Fruit fly (Drosophila melanogaster) whole organism, wandering third instar larva: ENCODE data around the gene unc-4.

Experiments
- Abd-B ChIP-seq: fragments of >200 bp; optimal IDR thresholded peaks from 2 replicates; lab custom pipeline; 2017; ENCODE audit warnings: missing biosample characterization, missing genetic modification characterization
- CG32264 ChIP-seq: fragments of 200-800 bp; sonication (Bioruptor generic); optimal IDR thresholded peaks from 2 replicates; lab custom pipeline; 2016; ENCODE audit warnings: missing biosample characterization, missing genetic modification characterization
- CrebA ChIP-seq: fragments of 200-800 bp; sonication (Bioruptor generic); optimal IDR thresholded peaks from 2 replicates; lab custom pipeline; 2016; ENCODE audit warnings: missing biosample characterization, mild to moderate bottlenecking, missing genetic modification characterization, borderline replicate concordance
- Dfd ChIP-seq: fragments of >200 bp; optimal IDR thresholded peaks from 2 replicates; lab custom pipeline; 2017; ENCODE audit warnings: missing biosample characterization, missing genetic modification characterization
- GATAd ChIP-seq: sonication (Bioruptor generic); optimal IDR thresholded peaks from 2 replicates; lab custom pipeline; 2016; ENCODE audit warnings: missing biosample characterization, missing genetic modification characterization
- Hnf4 ChIP-seq: fragments of 200-800 bp; sonication (Bioruptor generic); optimal IDR thresholded peaks from 2 replicates; lab custom pipeline; 2016; ENCODE audit warnings: missing biosample characterization, mild to moderate bottlenecking, missing genetic modification characterization
- Hr78 ChIP-seq: fragments of >200 bp; optimal IDR thresholded peaks from 2 replicates; lab custom pipeline; 2017; ENCODE audit warnings: missing biosample characterization, missing genetic modification characterization
- Hr83 ChIP-seq: fragments of 200-300 bp; sonication (Bioruptor generic); optimal IDR thresholded peaks from 2 replicates; lab custom pipeline; 2016; ENCODE audit warnings: missing biosample characterization, mild to moderate bottlenecking, missing genetic modification characterization, moderate library complexity; ENCODE audit not compliant: poor library complexity, severe bottlenecking
- Jra ChIP-seq: sonication (Bioruptor generic); optimal IDR thresholded peaks from 2 replicates; lab custom pipeline; 2016; ENCODE audit warnings: missing biosample characterization, missing genetic modification characterization
- Mio ChIP-seq: sonication (Bioruptor generic); optimal IDR thresholded peaks from 2 replicates; lab custom pipeline; 2016; ENCODE audit warnings: missing biosample characterization, missing genetic modification characterization
- Myc ChIP-seq: fragments of >200 bp; optimal IDR thresholded peaks from 2 replicates; lab custom pipeline; 2017
- OdsH ChIP-seq: fragments of 200-800 bp; sonication (Bioruptor generic); optimal IDR thresholded peaks from 2 replicates; lab custom pipeline; 2016; ENCODE audit warnings: missing biosample characterization, mild to moderate bottlenecking, missing genetic modification characterization
- Rel ChIP-seq, 2 experiments: fragments of 200-800 bp; sonication (Bioruptor generic) in 1 of 2; optimal IDR thresholded peaks; 2 replicates in 1 of 2; 3 replicates in 1 of 2; lab custom pipeline; 2016 to 2019; ENCODE audit warnings: mild to moderate bottlenecking in 2 of 2, missing biosample characterization in 2 of 2, missing genetic modification characterization in 2 of 2, moderate library complexity in 1 of 2
- Sp1 ChIP-seq: fragments of 200-800 bp; sonication (Bioruptor generic); optimal IDR thresholded peaks from 3 replicates; lab custom pipeline; 2019; ENCODE audit warnings: missing biosample characterization, mild to moderate bottlenecking, missing genetic modification characterization, moderate library complexity
- Vsx2 ChIP-seq: fragments of 200-300, 225-300 bp; sonication (Bioruptor generic); optimal IDR thresholded peaks from 2 replicates; lab custom pipeline; 2018; ENCODE audit warnings: missing biosample characterization, missing genetic modification characterization; ENCODE audit not compliant: partially characterized antibody
- br ChIP-seq: fragments of 200-800 bp; sonication (Bioruptor generic); optimal IDR thresholded peaks from 2 replicates; lab custom pipeline; 2016; ENCODE audit warnings: missing biosample characterization, missing genetic modification characterization
- brk ChIP-seq: fragments of 200-800 bp; sonication (Bioruptor generic); optimal IDR thresholded peaks from 2 replicates; lab custom pipeline; 2016; ENCODE audit warnings: missing biosample characterization, mild to moderate bottlenecking, missing genetic modification characterization
- dl ChIP-seq, 2 experiments: fragments of 175-275, 200-275 bp in 1 of 2; fragments of 200-275 bp in 1 of 2; sonication (Bioruptor generic); optimal IDR thresholded peaks; lab custom pipeline; 2018; ENCODE audit warnings: mild to moderate bottlenecking in 2 of 2, missing biosample characterization in 2 of 2, missing genetic modification characterization in 2 of 2, moderate library complexity in 2 of 2; ENCODE audit not compliant: partially characterized antibody in 2 of 2, insufficient read depth in 1 of 2
- dmrt93B ChIP-seq: fragments of 200-800 bp; sonication (Bioruptor generic); optimal IDR thresholded peaks from 2 replicates; lab custom pipeline; 2018; ENCODE audit warnings: missing biosample characterization, mild to moderate bottlenecking, missing genetic modification characterization
- h ChIP-seq: fragments of 200-800 bp; sonication (Bioruptor generic); optimal IDR thresholded peaks from 3 replicates; lab custom pipeline; 2016; ENCODE audit warnings: missing biosample characterization, mild to moderate bottlenecking, missing genetic modification characterization
- jim ChIP-seq: fragments of 175-275, 200-325 bp; sonication (Bioruptor generic); optimal IDR thresholded peaks from 2 replicates; lab custom pipeline; 2016; ENCODE audit warnings: missing biosample characterization, mild to moderate bottlenecking, missing genetic modification characterization
- lola ChIP-seq: fragments of >200 bp; optimal IDR thresholded peaks from 2 replicates; lab custom pipeline; 2017; ENCODE audit warnings: missing biosample characterization, missing genetic modification characterization
- psq ChIP-seq: fragments of 200-800 bp; sonication (Bioruptor generic); optimal IDR thresholded peaks from 3 replicates; lab custom pipeline; 2017; ENCODE audit warnings: missing biosample characterization, mild to moderate bottlenecking, missing genetic modification characterization, moderate library complexity
- rgr ChIP-seq: fragments of 200-800 bp; sonication (Bioruptor generic); optimal IDR thresholded peaks from 3 replicates; lab custom pipeline; 2016; ENCODE audit warnings: missing biosample characterization, mild to moderate bottlenecking, missing genetic modification characterization
- sage ChIP-seq: fragments of 200-800 bp; sonication (Bioruptor generic); optimal IDR thresholded peaks from 2 replicates; lab custom pipeline; 2016; ENCODE audit warnings: missing biosample characterization, mild to moderate bottlenecking, missing genetic modification characterization
- tai ChIP-seq: sonication (Bioruptor generic); optimal IDR thresholded peaks from 2 replicates; lab custom pipeline; 2016; ENCODE audit warnings: missing biosample characterization, missing genetic modification characterization

unc-4 gene

dm6 chrX:17732076-17732475 lies 36.3 kb upstream of the unc-4 start:
- no peak for TF ChIP-seq tai (GFP tag; lab: Kevin White, UChicago)
- TF ChIP-seq CrebA (GFP tag; lab: Kevin White, UChicago): peak; percentile 68
- TF ChIP-seq Sp1 (GFP tag; lab: Kevin White, UChicago): peak; percentile 45
- peak; percentile 8 for TF ChIP-seq sage (GFP tag; lab: Kevin White, UChicago)
- no peak for TF ChIP-seq Rel (GFP tag; optimal IDR thresholded peaks at IDR 0.05; lab: Kevin White, UChicago)
- TF ChIP-seq Rel (tag; optimal IDR thresholded peaks at IDR 0.05; lab: Kevin White, UChicago): peak; percentile 55
- TF ChIP-seq h: no peak

dm6 chrX:17732684-17733083 lies 35.7 kb upstream of the unc-4 start:
- no peak for TF ChIP-seq Hnf4
- no peak for TF ChIP-seq GATAd
- TF ChIP-seq Sp1 (GFP tag; lab: Kevin White, UChicago): no peak
- TF ChIP-seq Rel (GFP tag; optimal IDR thresholded peaks at IDR 0.05; lab: Kevin White, UChicago): no peak
- TF ChIP-seq Rel (tag; optimal IDR thresholded peaks at IDR 0.05; lab: Kevin White, UChicago): no peak
- TF ChIP-seq CG32264 (GFP tag; lab: Kevin White, UChicago): no peak
- no peak for TF ChIP-seq OdsH
- no peak for TF ChIP-seq rgr (GFP tag; lab: Kevin White, UChicago)
- no peak for TF ChIP-seq dmrt93B (GFP tag; lab: Kevin White, UChicago)
- TF ChIP-seq tai (GFP tag; lab: Kevin White, UChicago): no peak
- TF ChIP-seq CrebA (GFP tag; lab: Kevin White, UChicago): no peak
- TF ChIP-seq Jra (GFP tag; lab: Kevin White, UChicago): no peak
- TF ChIP-seq Vsx2 (GFP tag; lab: Kevin White, UChicago): no peak
- no peak for TF ChIP-seq lola
- TF ChIP-seq sage (GFP tag; lab: Kevin White, UChicago): no peak
- no peak for TF ChIP-seq dl (GFP tag; optimal IDR thresholded peaks at IDR 0.05; lab: Kevin White, UChicago; ENCODE audit: insufficient read depth in 1 of 2, partially characterized antibody in 2 of 2)

- TF ChIP-seq Dfd (GFP tag; lab: Kevin White, UChicago) (no peak), Hr78 (GFP tag; lab: Kevin White, UChicago) (no peak), jim (GFP tag; lab: Kevin White, UChicago) (no peak), tai (GFP tag; lab: Kevin White, UChicago) (no peak), lola (no peak), Hr83 (GFP tag; lab: Kevin White, UChicago) (no peak), CG32264 (GFP tag; lab: Kevin White, UChicago) (no peak), psq (GFP tag; lab: Kevin White, UChicago) (no peak), Mio (no peak), brk (GFP tag; lab: Kevin White, UChicago) (no peak), Vsx2 (GFP tag; lab: Kevin White, UChicago) (no peak), sage (GFP tag; lab: Kevin White, UChicago) (no peak), Abd-B (GFP tag; lab: Kevin White, UChicago) (no peak), br (GFP tag; lab: Kevin White, UChicago) (no peak), Rel (GFP tag; optimal IDR thresholded peaks at IDR 0.05; lab: Kevin White, UChicago) (no peak), Rel (tag; optimal IDR thresholded peaks at IDR 0.05; lab: Kevin White, UChicago) (no peak), dl (GFP tag; optimal IDR thresholded peaks at IDR 0.05; lab: Kevin White, UChicago; ENCODE audit: insufficient read depth in 1 of 2, partially characterized antibody in 2 of 2) (no peak)
Observed at dm6 chrX:17733698-17734248, 34.6 kb upstream of the unc-4 start.

dm6 chrX:17736101-17736728 lies 32.2 kb upstream of the unc-4 start:
- TF ChIP-seq Mio (no peak), Rel (GFP tag; optimal IDR thresholded peaks at IDR 0.05; lab: Kevin White, UChicago) (no peak), Rel (tag; optimal IDR thresholded peaks at IDR 0.05; lab: Kevin White, UChicago) (peak; percentile 30)

- TF ChIP-seq Myc: peak; percentile 69
- TF ChIP-seq OdsH: no peak
- TF ChIP-seq CG32264 (GFP tag; lab: Kevin White, UChicago): no peak
- no peak for TF ChIP-seq dmrt93B (GFP tag; lab: Kevin White, UChicago)
- no peak for TF ChIP-seq CrebA (GFP tag; lab: Kevin White, UChicago)
Observed at dm6 chrX:17737024-17737685, 31.2 kb upstream of the unc-4 start.
